Worm (Caenorhabditis elegans): Measurements from ENCODE around the gene ptr-15.

- no peak for TF ChIP-seq aly-2 (tag; optimal IDR thresholded peaks at IDR 0.05)
- TF ChIP-seq unc-62 (GFP tag; optimal IDR thresholded peaks at IDR 0.05): no peak
- TF ChIP-seq pqm-1 (tag; optimal IDR thresholded peaks at IDR 0.05): peak; percentile 33
These were observed 27.3 kb upstream of the ptr-15 start, which contains the start of gene nhr-107 for ce11 chrV:6997041-6997552.
